Fruit fly (Drosophila melanogaster): ENCODE results near the gene pic.

dm6 chr3R:13073174-13073573, 21.1 kb downstream of the pic start:
- TF ChIP-seq Myc (optimal IDR thresholded peaks at IDR 0.05) = no peak
- no peak for TF ChIP-seq psq (optimal IDR thresholded peaks at IDR 0.05)
- TF ChIP-seq Sin3A (optimal IDR thresholded peaks at IDR 0.05) = no peak
- TF ChIP-seq h (optimal IDR thresholded peaks at IDR 0.05) = no peak
- no peak for TF ChIP-seq ttk (optimal IDR thresholded peaks at IDR 0.05)
- no peak for TF ChIP-seq insv (optimal IDR thresholded peaks at IDR 0.05)

All from Kc167 (cell line).